Worm (Caenorhabditis elegans) whole organism, young adult: Measurements from ENCODE around the gene cbp-1.
A peak's percentile ranks its signal among the peaks of the same experiment; 100 is the strongest.

ENCODE experiments used
- B0019.2 ChIP-seq: fragments of 200-800 bp; sonication (Bioruptor generic); conservative IDR thresholded peaks from 2 replicates; pipeline ENCODE4 v1.3.6; 2022; ENCODE audit warnings: missing genetic modification reagents, missing genetic modification characterization, missing compliant biosample characterization
- C06A6.2 ChIP-seq: fragments of 200-800 bp; sonication (Bioruptor generic); conservative IDR thresholded peaks from 2 replicates; pipeline ENCODE4 v1.3.6; 2022; ENCODE audit warnings: missing genetic modification characterization, missing compliant biosample characterization
- C17E4.6 ChIP-seq: fragments of 200-800 bp; sonication (Bioruptor generic); IDR thresholded peaks from 2 replicates; pipeline ENCODE4 v1.3.6; 2022; ENCODE audit warnings: missing genetic modification reagents, missing genetic modification characterization, missing compliant biosample characterization
- F10E7.11 ChIP-seq: sonication (generic microtip); optimal IDR thresholded peaks from 2 replicates; lab custom pipeline; 2017; ENCODE audit warnings: mild to moderate bottlenecking, missing genetic modification characterization, moderate library complexity, missing compliant biosample characterization
- F23B12.7 ChIP-seq: sonication (generic microtip); optimal IDR thresholded peaks from 2 replicates; lab custom pipeline; 2017; ENCODE audit warnings: missing genetic modification characterization, mild to moderate bottlenecking, missing compliant biosample characterization, antibody characterized with exemption, moderate library complexity; ENCODE audit not compliant: insufficient read depth
- F33H1.4 ChIP-seq: fragments of 200-800 bp; sonication (Bioruptor generic); IDR thresholded peaks from 2 replicates; pipeline ENCODE4 v1.3.6; 2022; ENCODE audit warnings: missing genetic modification reagents, missing genetic modification characterization, missing compliant biosample characterization
- F52B5.7 ChIP-seq: sonication (generic microtip); optimal IDR thresholded peaks from 2 replicates; lab custom pipeline; 2016; ENCODE audit warnings: mild to moderate bottlenecking, missing genetic modification characterization, missing compliant biosample characterization
- F57A8.1 ChIP-seq: fragments of 200-800 bp; sonication (Bioruptor generic); optimal IDR thresholded peaks from 2 replicates; lab custom pipeline; 2018; ENCODE audit warnings: mild to moderate bottlenecking, missing genetic modification characterization, moderate library complexity, missing compliant biosample characterization
- K11D2.4 ChIP-seq: fragments of 200-800 bp; sonication (Bioruptor generic); IDR thresholded peaks from 2 replicates; pipeline ENCODE4 v1.3.6; 2022; ENCODE audit warnings: missing genetic modification reagents, missing genetic modification characterization, missing compliant biosample characterization
- ama-1 ChIP-seq, 3 experiments: fragments of 150-350 bp in 1 of 3; sonication (generic microtip) in 2 of 3; optimal IDR thresholded peaks; 2 replicates each; lab custom pipeline; 2014 to 2018; ENCODE audit warnings: missing biosample characterization in 2 of 3, missing genetic modification characterization in 2 of 3, missing genetic modification reagents in 2 of 3
- athp-1 ChIP-seq: sonication (generic microtip); optimal IDR thresholded peaks from 2 replicates; lab custom pipeline; 2017; ENCODE audit warnings: mild to moderate bottlenecking, missing genetic modification characterization, missing compliant biosample characterization
- attf-6 ChIP-seq: fragments of 200-800 bp; sonication (Bioruptor generic); IDR thresholded peaks from 2 replicates; pipeline ENCODE4 v1.3.6; 2022; ENCODE audit warnings: missing genetic modification reagents, missing genetic modification characterization, missing compliant biosample characterization
- bed-1 ChIP-seq: fragments of 200-800 bp; sonication (Bioruptor generic); IDR thresholded peaks from 2 replicates; pipeline ENCODE4 v1.3.6; 2022; ENCODE audit warnings: missing genetic modification reagents, missing genetic modification characterization, missing compliant biosample characterization
- bed-2 ChIP-seq: fragments of 200-800 bp; sonication (Bioruptor generic); IDR thresholded peaks from 2 replicates; pipeline ENCODE4 v1.3.6; 2022; ENCODE audit warnings: missing genetic modification reagents, missing genetic modification characterization, missing compliant biosample characterization
- ccch-3 ChIP-seq: fragments of 200-800 bp; sonication (Bioruptor generic); optimal IDR thresholded peaks from 2 replicates; lab custom pipeline; 2018; ENCODE audit warnings: mild to moderate bottlenecking, missing genetic modification characterization, missing compliant biosample characterization
- ceh-79 ChIP-seq: sonication (generic microtip); optimal IDR thresholded peaks from 2 replicates; lab custom pipeline; 2017; ENCODE audit warnings: mild to moderate bottlenecking, missing genetic modification characterization, missing compliant biosample characterization
- die-1 ChIP-seq: sonication (generic microtip); optimal IDR thresholded peaks from 2 replicates; lab custom pipeline; 2016; ENCODE audit warnings: missing genotype, mild to moderate bottlenecking, missing genetic modification characterization, missing compliant biosample characterization
- dox-1 ChIP-seq: fragments of 200-800 bp; sonication (Bioruptor generic); IDR thresholded peaks from 2 replicates; pipeline ENCODE4 v1.3.6; 2022; ENCODE audit warnings: missing genetic modification reagents, missing genetic modification characterization, missing compliant biosample characterization
- egl-18 ChIP-seq: fragments of 200-800 bp; sonication (Bioruptor generic); IDR thresholded peaks from 2 replicates; pipeline ENCODE4 v1.3.6; 2022; ENCODE audit warnings: missing genetic modification reagents, missing genetic modification characterization, missing compliant biosample characterization
- him-1 ChIP-seq: sonication (generic microtip); optimal IDR thresholded peaks from 2 replicates; lab custom pipeline; 2016; ENCODE audit warnings: missing genotype, missing genetic modification reagents, missing genetic modification characterization, missing compliant biosample characterization
- hmg-20 ChIP-seq: fragments of 200-800 bp; sonication (Bioruptor generic); IDR thresholded peaks from 2 replicates; pipeline ENCODE4 v1.3.6; 2022; ENCODE audit warnings: missing genetic modification reagents, missing genetic modification characterization, missing compliant biosample characterization
- hrde-1 ChIP-seq: sonication (generic microtip); optimal IDR thresholded peaks from 2 replicates; lab custom pipeline; 2016; ENCODE audit warnings: missing genetic modification characterization, mild to moderate bottlenecking, missing compliant biosample characterization, moderate library complexity, missing genotype, missing genetic modification reagents, borderline replicate concordance
- lag-1 ChIP-seq: fragments of 200-800 bp; sonication (Bioruptor generic); IDR thresholded peaks from 2 replicates; pipeline ENCODE4 v1.3.6; 2022; ENCODE audit warnings: missing genetic modification reagents, missing genetic modification characterization, missing compliant biosample characterization
- lin-40 ChIP-seq: sonication (generic microtip); optimal IDR thresholded peaks from 2 replicates; lab custom pipeline; 2016; ENCODE audit warnings: missing genetic modification characterization, mild to moderate bottlenecking, missing compliant biosample characterization, missing genotype, missing genetic modification reagents
- lsl-1 ChIP-seq: fragments of 200-800 bp; sonication (Bioruptor generic); optimal IDR thresholded peaks from 2 replicates; lab custom pipeline; 2018; ENCODE audit warnings: mild to moderate bottlenecking, missing genetic modification characterization, moderate library complexity, missing compliant biosample characterization
- mcd-1 ChIP-seq: fragments of 200-800 bp; sonication (Bioruptor generic); IDR thresholded peaks from 2 replicates; pipeline ENCODE4 v1.3.6; 2022; ENCODE audit warnings: missing genetic modification reagents, missing genetic modification characterization, missing compliant biosample characterization
- mel-28 ChIP-seq: sonication (generic microtip); optimal IDR thresholded peaks from 2 replicates; lab custom pipeline; 2016; ENCODE audit warnings: borderline replicate concordance, mild to moderate bottlenecking, missing genetic modification characterization, missing compliant biosample characterization
- nhr-120 ChIP-seq: fragments of 200-800 bp; sonication (Bioruptor generic); IDR thresholded peaks from 2 replicates; pipeline ENCODE4 v1.3.6; 2022; ENCODE audit warnings: missing genetic modification characterization, missing compliant biosample characterization
- nhr-179 ChIP-seq: sonication (generic microtip); optimal IDR thresholded peaks from 2 replicates; lab custom pipeline; 2016; ENCODE audit warnings: mild to moderate bottlenecking, missing genetic modification characterization, missing compliant biosample characterization
- nhr-80 ChIP-seq: sonication (generic microtip); optimal IDR thresholded peaks from 2 replicates; lab custom pipeline; 2016; ENCODE audit warnings: missing genetic modification characterization, missing compliant biosample characterization
- pbrm-1 ChIP-seq: fragments of 200-800 bp; sonication (Bioruptor generic); IDR thresholded peaks from 2 replicates; pipeline ENCODE4 v1.3.6; 2022; ENCODE audit warnings: missing genetic modification reagents, missing genetic modification characterization, missing compliant biosample characterization
- rcor-1 ChIP-seq: fragments of 200-800 bp; sonication (Bioruptor generic); IDR thresholded peaks from 2 replicates; pipeline ENCODE4 v1.3.6; 2022; ENCODE audit warnings: missing genetic modification reagents, missing genetic modification characterization, missing compliant biosample characterization
- rec-8 ChIP-seq, 2 experiments: sonication (generic microtip); optimal IDR thresholded peaks; 2 replicates each; lab custom pipeline; 2016; ENCODE audit warnings: mild to moderate bottlenecking in 2 of 2, missing genetic modification characterization in 2 of 2, missing genetic modification reagents in 2 of 2, missing genotype in 2 of 2, missing biosample characterization in 1 of 2, missing compliant biosample characterization in 1 of 2, moderate library complexity in 1 of 2
- repo-1 ChIP-seq: sonication (generic microtip); optimal IDR thresholded peaks from 2 replicates; lab custom pipeline; 2017; ENCODE audit warnings: mild to moderate bottlenecking, missing genetic modification characterization, missing compliant biosample characterization
- sdz-38 ChIP-seq: sonication (generic microtip); optimal IDR thresholded peaks from 2 replicates; lab custom pipeline; 2016; ENCODE audit warnings: missing genotype, missing genetic modification characterization, missing compliant biosample characterization
- sptf-2 ChIP-seq: fragments of 200-800 bp; sonication (Bioruptor generic); optimal IDR thresholded peaks from 2 replicates; lab custom pipeline; 2018; ENCODE audit warnings: mild to moderate bottlenecking, missing genetic modification characterization, missing compliant biosample characterization
- tbp1 ChIP-seq: fragments of 200-800 bp; sonication (Bioruptor generic); optimal IDR thresholded peaks from 2 replicates; lab custom pipeline; 2018; ENCODE audit warnings: mild to moderate bottlenecking, missing genetic modification characterization, missing compliant biosample characterization
- tbx-9 ChIP-seq: sonication (generic microtip); optimal IDR thresholded peaks from 2 replicates; lab custom pipeline; 2016; ENCODE audit warnings: borderline replicate concordance, missing genetic modification characterization, inconsistent platforms, missing compliant biosample characterization
- tlf-1 ChIP-seq: fragments of 200-800 bp; sonication (Bioruptor generic); optimal IDR thresholded peaks from 2 replicates; lab custom pipeline; 2018; ENCODE audit warnings: mild to moderate bottlenecking, missing genetic modification characterization, missing compliant biosample characterization
- unc-130 ChIP-seq: sonication (generic microtip); optimal IDR thresholded peaks from 2 replicates; lab custom pipeline; 2016; ENCODE audit warnings: missing genetic modification reagents, missing genetic modification characterization, missing compliant biosample characterization
- unc-62 ChIP-seq: fragments of 150-350 bp; optimal IDR thresholded peaks from 2 replicates; lab custom pipeline; 2014; ENCODE audit warnings: missing biosample characterization, missing genetic modification reagents, missing genetic modification characterization
- xnd-1 ChIP-seq: sonication (generic microtip); optimal IDR thresholded peaks from 2 replicates; lab custom pipeline; 2016; ENCODE audit warnings: missing genotype, missing genetic modification reagents, missing genetic modification characterization, missing compliant biosample characterization
- zfh-2 ChIP-seq: fragments of 200-800 bp; sonication (Bioruptor generic); conservative IDR thresholded peaks from 2 replicates; pipeline ENCODE4 v1.3.6; 2022; ENCODE audit warnings: missing genetic modification reagents, missing genetic modification characterization, missing compliant biosample characterization
- zim-3 ChIP-seq: sonication (generic microtip); optimal IDR thresholded peaks from 2 replicates; lab custom pipeline; 2017; ENCODE audit warnings: mild to moderate bottlenecking, missing genetic modification characterization, moderate library complexity, missing compliant biosample characterization
- ztf-26 ChIP-seq: sonication (generic microtip); optimal IDR thresholded peaks from 2 replicates; lab custom pipeline; 2017; ENCODE audit warnings: missing genetic modification characterization, missing compliant biosample characterization
- ztf-28 ChIP-seq: fragments of 200-800 bp; sonication (Bioruptor generic); IDR thresholded peaks from 2 replicates; pipeline ENCODE4 v1.3.6; 2022; ENCODE audit warnings: missing genetic modification reagents, missing genetic modification characterization, missing compliant biosample characterization
- ztf-3 ChIP-seq: fragments of 200-800 bp; sonication (Bioruptor generic); optimal IDR thresholded peaks from 2 replicates; lab custom pipeline; 2018; ENCODE audit warnings: mild to moderate bottlenecking, missing genetic modification characterization, missing compliant biosample characterization
- ztf-6 ChIP-seq: fragments of 200-800 bp; sonication (Bioruptor generic); IDR thresholded peaks from 2 replicates; pipeline ENCODE4 v1.3.6; 2022; ENCODE audit warnings: missing genetic modification reagents, missing genetic modification characterization, missing compliant biosample characterization

The cbp-1 gene

ce11 chrIII:9764718-9765117 is 1.6 kb upstream of the cbp-1 start:
- TF ChIP-seq mcd-1 (GFP tag; lab: Robert Waterston, UW) (peak; percentile 22; the same call in 1 of the 2 replicates), zfh-2 (GFP tag; lab: Robert Waterston, UW) (peak; percentile 63; the same call in 1 of the 2 replicates), lsl-1 (no peak), attf-6 (GFP tag; lab: Robert Waterston, UW) (no peak), nhr-179 (tag; lab: Kevin White, UChicago) (no peak), ama-1 (optimal IDR thresholded peaks at IDR 0.05; lab: Kevin White, UChicago) (no peak), ama-1 (GFP tag; optimal IDR thresholded peaks at IDR 0.05; lab: Kevin White, UChicago) (no peak), rcor-1 (GFP tag; lab: Robert Waterston, UW) (no peak), unc-130 (GFP tag; lab: Kevin White, UChicago) (no peak), bed-2 (GFP tag; lab: Robert Waterston, UW) (no peak), ztf-28 (GFP tag; lab: Robert Waterston, UW) (no peak), ccch-3 (no peak), die-1 (tag; lab: Kevin White, UChicago) (no peak), K11D2.4 (GFP tag; lab: Robert Waterston, UW) (no peak), sdz-38 (tag; lab: Kevin White, UChicago) (no peak), xnd-1 (tag; lab: Kevin White, UChicago) (no peak), bed-1 (GFP tag; lab: Robert Waterston, UW) (0 out of 2 replicates have a peak, but pooled peaks have one; percentile 60), F23B12.7 (tag; lab: Kevin White, UChicago) (no peak), ztf-3 (no peak), C06A6.2 (GFP tag; lab: Robert Waterston, UW) (no peak), ztf-26 (tag; lab: Kevin White, UChicago) (no peak), tbx-9 (tag; lab: Kevin White, UChicago) (no peak), rec-8 (tag; optimal IDR thresholded peaks at IDR 0.05; lab: Kevin White, UChicago) (no peak), tlf-1 (GFP tag; lab: Kevin White, UChicago) (no peak), lin-40 (tag; lab: Kevin White, UChicago) (no peak), F33H1.4 (GFP tag; lab: Robert Waterston, UW) (0 out of 2 replicates have a peak, but pooled peaks have one; percentile 12), lag-1 (no peak), B0019.2 (GFP tag; lab: Robert Waterston, UW) (no peak), pbrm-1 (GFP tag; lab: Robert Waterston, UW) (no peak), F57A8.1 (no peak), dox-1 (GFP tag; lab: Robert Waterston, UW) (no peak), nhr-120 (no peak), hmg-20 (GFP tag; lab: Robert Waterston, UW) (no peak)

ce11 chrIII:9765465-9765900 is 826 bp upstream of the cbp-1 start:
- TF ChIP-seq nhr-80 (tag; lab: Kevin White, UChicago): peak; percentile 97
- no peak for TF ChIP-seq hrde-1
- TF ChIP-seq athp-1: peak; percentile 93
- peak; percentile 94 for TF ChIP-seq zim-3 (tag; lab: Kevin White, UChicago)
- peak; percentile 75 for TF ChIP-seq B0019.2 (GFP tag; lab: Robert Waterston, UW)
- peak; percentile 3 for TF ChIP-seq unc-130 (GFP tag; lab: Kevin White, UChicago)
- peak; percentile 96 for TF ChIP-seq C17E4.6 (GFP tag; lab: Robert Waterston, UW)
- TF ChIP-seq mel-28 (tag; lab: Kevin White, UChicago): peak; percentile 56
- TF ChIP-seq him-1 (tag; lab: Kevin White, UChicago): no peak
- peak; percentile 75 for TF ChIP-seq tbp1 (GFP tag; lab: Kevin White, UChicago)
- peak; percentile 77 for TF ChIP-seq ceh-79 (tag; lab: Kevin White, UChicago)
- peak; percentile 97 for TF ChIP-seq ztf-3
- TF ChIP-seq unc-62 (GFP tag; lab: Kevin White, UChicago): peak; percentile 37
- TF ChIP-seq pbrm-1 (GFP tag; lab: Robert Waterston, UW): peak; percentile 97
- peak; percentile 97 for TF ChIP-seq F52B5.7 (tag; lab: Kevin White, UChicago)
- peak; percentile 17 for TF ChIP-seq sptf-2 (GFP tag; lab: Kevin White, UChicago)
- peak; percentile 98 for TF ChIP-seq repo-1 (tag; lab: Kevin White, UChicago)
- TF ChIP-seq ztf-6 (GFP tag; lab: Robert Waterston, UW): peak; percentile 77; the same call in 1 of the 2 replicates
- TF ChIP-seq F10E7.11 (tag; lab: Kevin White, UChicago): peak; percentile 79
- TF ChIP-seq egl-18 (GFP tag; lab: Robert Waterston, UW): peak; percentile 93
